Worm (Caenorhabditis elegans) whole organism, L4 larva: ENCODE data around the gene ssna-1.

ENCODE experiments used
- F26F4.8 ChIP-seq: fragments of 200-800 bp; sonication (Bioruptor generic); conservative IDR thresholded peaks from 2 replicates; pipeline ENCODE4 v1.3.6; 2022; ENCODE audit warnings: missing genetic modification characterization, missing compliant biosample characterization
- T26A8.4 ChIP-seq: fragments of 200-800 bp; sonication (Bioruptor generic); IDR thresholded peaks from 2 replicates; pipeline ENCODE4 v1.3.6; 2022; ENCODE audit warnings: missing genetic modification characterization, missing compliant biosample characterization
- ZK546.5 ChIP-seq, 2 experiments: sonication (generic microtip); optimal IDR thresholded peaks; 2 replicates each; lab custom pipeline; 2017; ENCODE audit warnings: missing biosample characterization in 2 of 2, missing genetic modification characterization in 2 of 2
- arid-1 ChIP-seq: fragments of 200-800 bp; sonication (Bioruptor generic); conservative IDR thresholded peaks from 2 replicates; pipeline ENCODE4 v1.3.6; 2022; ENCODE audit warnings: missing genetic modification reagents, missing genetic modification characterization, missing compliant biosample characterization
- attf-4 ChIP-seq: sonication (generic microtip); optimal IDR thresholded peaks from 3 replicates; lab custom pipeline; 2017; ENCODE audit warnings: missing biosample characterization, missing genetic modification characterization
- ceh-20 ChIP-seq: fragments of 200-800 bp; sonication (Bioruptor generic); IDR thresholded peaks from 2 replicates; pipeline ENCODE4 v1.3.6; 2022; ENCODE audit warnings: missing genetic modification reagents, missing genetic modification characterization, missing compliant biosample characterization
- ceh-28 ChIP-seq: fragments of 150-350 bp; optimal IDR thresholded peaks from 2 replicates; lab custom pipeline; 2014; ENCODE audit warnings: missing biosample characterization, missing genetic modification reagents, missing genetic modification characterization
- ceh-32 ChIP-seq: sonication (generic microtip); optimal IDR thresholded peaks from 2 replicates; lab custom pipeline; 2016; ENCODE audit warnings: mild to moderate bottlenecking, missing genetic modification characterization, missing compliant biosample characterization; ENCODE audit not compliant: poor library complexity
- ces-1 ChIP-seq: fragments of 150-350 bp; sonication (generic microtip); optimal IDR thresholded peaks from 4 replicates; lab custom pipeline; 2014; ENCODE audit warnings: missing biosample characterization, missing genetic modification reagents, missing genetic modification characterization
- cey-2 ChIP-seq: sonication (generic microtip); optimal IDR thresholded peaks from 3 replicates; lab custom pipeline; 2017; ENCODE audit warnings: missing genetic modification characterization, mild to moderate bottlenecking, missing compliant biosample characterization, antibody characterized with exemption, borderline replicate concordance; ENCODE audit not compliant: insufficient read depth
- ctbp-1 ChIP-seq: fragments of 200-800 bp; sonication (Bioruptor generic); IDR thresholded peaks from 2 replicates; pipeline ENCODE4 v1.3.6; 2022; ENCODE audit warnings: missing genetic modification reagents, missing genetic modification characterization, missing compliant biosample characterization
- daf-8 ChIP-seq: fragments of 200-800 bp; sonication (Bioruptor generic); IDR thresholded peaks from 2 replicates; pipeline ENCODE4 v1.3.6; 2022; ENCODE audit warnings: missing genetic modification characterization, missing compliant biosample characterization
- dmd-6 ChIP-seq: fragments of 200-800 bp; sonication (Bioruptor generic); IDR thresholded peaks from 2 replicates; pipeline ENCODE4 v1.3.6; 2022; ENCODE audit warnings: missing genetic modification reagents, missing genetic modification characterization, missing compliant biosample characterization
- dmd-8 ChIP-seq: fragments of 200-800 bp; sonication (Bioruptor generic); IDR thresholded peaks from 2 replicates; pipeline ENCODE4 v1.3.6; 2022; ENCODE audit warnings: missing genetic modification characterization, missing compliant biosample characterization
- dpl-1 ChIP-seq: fragments of 150-350 bp; optimal IDR thresholded peaks from 2 replicates; lab custom pipeline; 2014; ENCODE audit warnings: missing biosample characterization, missing genetic modification reagents, missing genetic modification characterization
- duxl-1 ChIP-seq: sonication (generic microtip); optimal IDR thresholded peaks from 2 replicates; lab custom pipeline; 2016; ENCODE audit warnings: mild to moderate bottlenecking, missing genetic modification characterization, moderate library complexity, missing compliant biosample characterization; ENCODE audit not compliant: poor library complexity
- dve-1 ChIP-seq: sonication (generic microtip); optimal IDR thresholded peaks from 2 replicates; lab custom pipeline; 2017; ENCODE audit warnings: antibody characterized with exemption, mild to moderate bottlenecking, missing genetic modification characterization, missing compliant biosample characterization; ENCODE audit not compliant: insufficient read depth
- egl-43 ChIP-seq: fragments of 200-800 bp; sonication (Bioruptor generic); IDR thresholded peaks from 2 replicates; pipeline ENCODE4 v1.3.6; 2022; ENCODE audit warnings: missing genetic modification reagents, missing genetic modification characterization, missing compliant biosample characterization
- fkh-10 ChIP-seq: fragments of 150-350 bp; optimal IDR thresholded peaks from 2 replicates; lab custom pipeline; 2014; ENCODE audit warnings: missing biosample characterization, missing genetic modification reagents, missing genetic modification characterization
- hif-1 ChIP-seq, 2 experiments: sonication (generic microtip); optimal IDR thresholded peaks; 2 replicates each; lab custom pipeline; 2016 to 2017; ENCODE audit warnings: missing compliant biosample characterization in 2 of 2, missing genetic modification characterization in 2 of 2, missing genetic modification reagents in 2 of 2, missing genotype in 2 of 2, mild to moderate bottlenecking in 1 of 2
- hlh-11 ChIP-seq: fragments of 200-800 bp; sonication (Bioruptor generic); optimal IDR thresholded peaks from 2 replicates; lab custom pipeline; 2018; ENCODE audit warnings: mild to moderate bottlenecking, missing genetic modification characterization, missing compliant biosample characterization
- hlh-30 ChIP-seq: sonication (generic microtip); optimal IDR thresholded peaks from 2 replicates; lab custom pipeline; 2017; ENCODE audit warnings: antibody characterized with exemption, mild to moderate bottlenecking, missing genetic modification characterization, missing compliant biosample characterization; ENCODE audit not compliant: insufficient read depth
- hmg-1.1 ChIP-seq: fragments of 200-800 bp; sonication (Bioruptor generic); IDR thresholded peaks from 2 replicates; pipeline ENCODE4 v1.3.6; 2022; ENCODE audit warnings: missing genetic modification reagents, missing genetic modification characterization, missing compliant biosample characterization
- lin-1 ChIP-seq: fragments of 200-800 bp; sonication (Bioruptor generic); IDR thresholded peaks from 2 replicates; pipeline ENCODE4 v1.3.6; 2022; ENCODE audit warnings: missing genetic modification reagents, missing genetic modification characterization, missing compliant biosample characterization
- lin-13 ChIP-seq: fragments of 150-350 bp; optimal IDR thresholded peaks from 2 replicates; lab custom pipeline; 2014; ENCODE audit warnings: missing biosample characterization, missing genetic modification reagents, missing genetic modification characterization
- lin-29 ChIP-seq: fragments of 200-800 bp; sonication (Bioruptor generic); IDR thresholded peaks from 2 replicates; pipeline ENCODE4 v1.3.6; 2022; ENCODE audit warnings: missing genetic modification reagents, missing genetic modification characterization, missing compliant biosample characterization
- madf-5 ChIP-seq, 2 experiments: fragments of 200-800 bp; sonication (Bioruptor generic); IDR thresholded peaks; 2 replicates each; pipeline ENCODE4 v1.3.6; 2022; ENCODE audit warnings: missing compliant biosample characterization in 2 of 2, missing genetic modification characterization in 2 of 2
- madf-9 ChIP-seq: fragments of 200-800 bp; sonication (Bioruptor generic); conservative IDR thresholded peaks from 2 replicates; pipeline ENCODE4 v1.3.6; 2022; ENCODE audit warnings: missing genetic modification reagents, missing genetic modification characterization, missing compliant biosample characterization
- mdl-1 ChIP-seq, 2 experiments: fragments of 150-350 bp in 1 of 2; sonication (generic microtip) in 1 of 2; optimal IDR thresholded peaks; 2 replicates each; lab custom pipeline; 2014 to 2017; ENCODE audit warnings: missing biosample characterization in 2 of 2, missing genetic modification characterization in 2 of 2
- mdt-29 ChIP-seq: fragments of 200-800 bp; sonication (Bioruptor generic); IDR thresholded peaks from 2 replicates; pipeline ENCODE4 v1.3.6; 2022; ENCODE audit warnings: missing genetic modification reagents, missing genetic modification characterization, missing compliant biosample characterization
- mxl-3 ChIP-seq: fragments of 200-800 bp; sonication (Bioruptor generic); optimal IDR thresholded peaks from 2 replicates; lab custom pipeline; 2018; ENCODE audit warnings: mild to moderate bottlenecking, missing genetic modification characterization, missing compliant biosample characterization
- nhr-10 ChIP-seq: fragments of 150-350 bp; optimal IDR thresholded peaks from 2 replicates; lab custom pipeline; 2014; ENCODE audit warnings: missing biosample characterization, missing genetic modification characterization
- nhr-111 ChIP-seq: fragments of 200-800 bp; sonication (Bioruptor generic); optimal IDR thresholded peaks from 2 replicates; lab custom pipeline; 2018; ENCODE audit warnings: mild to moderate bottlenecking, missing genetic modification characterization, missing compliant biosample characterization
- nhr-25 ChIP-seq: sonication (generic microtip); optimal IDR thresholded peaks from 2 replicates; lab custom pipeline; 2017; ENCODE audit warnings: missing genetic modification characterization, mild to moderate bottlenecking, missing compliant biosample characterization, antibody characterized with exemption, moderate library complexity, borderline replicate concordance; ENCODE audit not compliant: insufficient read depth
- nhr-28 ChIP-seq: fragments of 150-350 bp; optimal IDR thresholded peaks from 2 replicates; lab custom pipeline; 2014; ENCODE audit warnings: missing biosample characterization, missing genetic modification characterization
- nhr-42 ChIP-seq: fragments of 200-800 bp; sonication (Bioruptor generic); IDR thresholded peaks from 2 replicates; pipeline ENCODE4 v1.3.6; 2022; ENCODE audit warnings: missing genetic modification characterization, missing compliant biosample characterization
- nhr-48 ChIP-seq: sonication (generic microtip); optimal IDR thresholded peaks from 2 replicates; lab custom pipeline; 2016; ENCODE audit warnings: mild to moderate bottlenecking, missing genetic modification characterization, missing compliant biosample characterization
- nhr-6 ChIP-seq: fragments of 150-350 bp; optimal IDR thresholded peaks from 2 replicates; lab custom pipeline; 2014; ENCODE audit warnings: missing biosample characterization, missing genetic modification characterization
- nhr-77 ChIP-seq: fragments of 150-350 bp; optimal IDR thresholded peaks from 2 replicates; lab custom pipeline; 2014; ENCODE audit warnings: missing biosample characterization, missing genetic modification characterization
- php-3 ChIP-seq: fragments of 200-800 bp; sonication (Bioruptor generic); IDR thresholded peaks from 2 replicates; pipeline ENCODE4 v1.3.6; 2022; ENCODE audit warnings: missing genetic modification reagents, missing genetic modification characterization, missing compliant biosample characterization
- pqm-1 ChIP-seq: sonication (generic microtip); optimal IDR thresholded peaks from 2 replicates; lab custom pipeline; 2017; ENCODE audit warnings: missing biosample characterization, missing genetic modification characterization
- rbr-2 ChIP-seq: sonication (generic microtip); optimal IDR thresholded peaks from 2 replicates; lab custom pipeline; 2016; ENCODE audit warnings: missing genotype, missing genetic modification characterization, missing compliant biosample characterization
- saeg-2 ChIP-seq: fragments of 200-800 bp; sonication (Bioruptor generic); IDR thresholded peaks from 2 replicates; pipeline ENCODE4 v1.3.6; 2022; ENCODE audit warnings: missing genetic modification reagents, missing genetic modification characterization, missing compliant biosample characterization
- set-16 ChIP-seq: fragments of 200-800 bp; sonication (Bioruptor generic); IDR thresholded peaks from 2 replicates; pipeline ENCODE4 v1.3.6; 2022; ENCODE audit warnings: missing genetic modification reagents, missing genetic modification characterization, missing compliant biosample characterization
- snpc-1.2 ChIP-seq: fragments of 200-800 bp; sonication (Bioruptor generic); IDR thresholded peaks from 2 replicates; pipeline ENCODE4 v1.3.6; 2022; ENCODE audit warnings: missing genetic modification reagents, missing genetic modification characterization, missing compliant biosample characterization
- tag-97 ChIP-seq: fragments of 200-800 bp; sonication (Bioruptor generic); IDR thresholded peaks from 2 replicates; pipeline ENCODE4 v1.3.6; 2022; ENCODE audit warnings: missing genetic modification characterization, missing compliant biosample characterization
- tra-1 ChIP-seq: fragments of 200-800 bp; sonication (Bioruptor generic); IDR thresholded peaks from 2 replicates; pipeline ENCODE4 v1.3.6; 2022; ENCODE audit warnings: missing genetic modification reagents, missing genetic modification characterization, missing compliant biosample characterization
- unc-130 ChIP-seq: sonication (generic microtip); optimal IDR thresholded peaks from 2 replicates; lab custom pipeline; 2016; ENCODE audit warnings: missing genetic modification reagents, missing genetic modification characterization, missing compliant biosample characterization
- unc-39 ChIP-seq: sonication (generic microtip); optimal IDR thresholded peaks from 2 replicates; lab custom pipeline; 2017; ENCODE audit warnings: missing biosample characterization, missing genetic modification characterization
- zfp-2 ChIP-seq: sonication (generic microtip); optimal IDR thresholded peaks from 2 replicates; lab custom pipeline; 2016; ENCODE audit warnings: mild to moderate bottlenecking, missing genetic modification characterization, missing compliant biosample characterization
- zip-2 ChIP-seq: fragments of 150-350 bp; optimal IDR thresholded peaks from 2 replicates; lab custom pipeline; 2014; ENCODE audit warnings: missing biosample characterization, missing genetic modification characterization

Gene ssna-1

DNA sequence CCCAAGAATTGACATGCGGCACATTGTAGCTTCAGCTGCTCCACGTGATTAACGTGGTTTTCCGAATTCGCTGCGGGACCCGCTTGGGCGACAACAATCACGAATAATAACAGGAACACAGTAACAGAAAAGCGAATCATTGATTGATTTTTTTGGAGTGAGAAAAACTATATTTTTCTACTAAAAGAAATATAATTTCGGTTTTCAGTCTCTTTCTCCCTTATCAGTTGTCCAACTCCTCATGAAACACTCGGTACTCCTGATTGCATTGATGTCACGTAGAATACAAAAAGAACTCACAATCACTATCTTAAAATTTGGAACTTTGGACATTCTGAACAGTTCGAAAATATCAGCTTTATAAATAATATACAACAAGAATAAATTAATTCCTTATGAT lies 41.0 kb downstream of the ssna-1 start, which contains the start of gene Y66H1A.5:
TSS of gene Y66H1A.5 (minus strand) at position 265 of the 400 bp plus-strand sequence.
- no peak for TF ChIP-seq daf-8 (GFP tag; lab: Robert Waterston, UW)
- no peak for TF ChIP-seq dmd-8 (GFP tag; lab: Robert Waterston, UW)
- peak; percentile 31; the same call in 1 of the 2 replicates for TF ChIP-seq dmd-6 (GFP tag; lab: Robert Waterston, UW)
- TF ChIP-seq unc-130 (GFP tag; lab: Kevin White, UChicago) = no peak
- TF ChIP-seq rbr-2 = no peak
- TF ChIP-seq zfp-2 (tag; lab: Kevin White, UChicago) = no peak
- no peak for TF ChIP-seq mxl-3 (GFP tag; lab: Kevin White, UChicago)
- no peak for TF ChIP-seq mdl-1 (tag; optimal IDR thresholded peaks at IDR 0.05; lab: Kevin White, UChicago)
- peak in 1 of 2 experiments; percentile 60 for TF ChIP-seq hif-1 (tag; optimal IDR thresholded peaks at IDR 0.05; lab: Kevin White, UChicago)
- no peak for TF ChIP-seq ces-1 (GFP tag; lab: Kevin White, UChicago)
- no peak for TF ChIP-seq duxl-1 (tag; lab: Kevin White, UChicago)
- TF ChIP-seq hmg-1.1 = no peak
- TF ChIP-seq pqm-1 (tag; lab: Kevin White, UChicago) = peak; percentile 74
- peak; percentile 94 for TF ChIP-seq nhr-28 (tag; lab: Kevin White, UChicago)
- TF ChIP-seq nhr-77 (tag; lab: Kevin White, UChicago) = peak; percentile 89
- no peak for TF ChIP-seq T26A8.4 (GFP tag; lab: Robert Waterston, UW)
- no peak for TF ChIP-seq dpl-1 (GFP tag; lab: Kevin White, UChicago)
- no peak for TF ChIP-seq lin-29 (GFP tag; lab: Robert Waterston, UW)
- TF ChIP-seq ctbp-1 = no peak
- TF ChIP-seq hlh-11 (tag; lab: Kevin White, UChicago) = peak; percentile 29
- no peak for TF ChIP-seq cey-2 (tag; lab: Kevin White, UChicago)
- no peak for TF ChIP-seq nhr-6
- TF ChIP-seq php-3 = no peak
- no peak for TF ChIP-seq nhr-42 (GFP tag; lab: Robert Waterston, UW)
- no peak for TF ChIP-seq ceh-28 (tag; lab: Kevin White, UChicago)
- TF ChIP-seq nhr-25 = no peak
- peak; percentile 66 for TF ChIP-seq dve-1 (tag; lab: Kevin White, UChicago)
- TF ChIP-seq tag-97 (GFP tag; lab: Robert Waterston, UW) = no peak
- no peak for TF ChIP-seq lin-13
- no peak for TF ChIP-seq unc-39 (tag; lab: Kevin White, UChicago)
- no peak for TF ChIP-seq madf-5 (GFP tag; IDR thresholded peaks at IDR 0.05; lab: Robert Waterston, UW)
- TF ChIP-seq nhr-10 (tag; lab: Kevin White, UChicago) = peak; percentile 41
- no peak for TF ChIP-seq snpc-1.2
- TF ChIP-seq arid-1 (GFP tag; lab: Robert Waterston, UW) = no peak
- TF ChIP-seq ceh-20 (GFP tag; lab: Robert Waterston, UW) = no peak
- TF ChIP-seq attf-4 = no peak
- TF ChIP-seq tra-1 = no peak
- TF ChIP-seq egl-43 (GFP tag; lab: Robert Waterston, UW) = no peak
- no peak for TF ChIP-seq mdt-29 (GFP tag; lab: Robert Waterston, UW)
- no peak for TF ChIP-seq F26F4.8 (GFP tag; lab: Robert Waterston, UW)
- TF ChIP-seq saeg-2 (GFP tag; lab: Robert Waterston, UW) = no peak
- TF ChIP-seq fkh-10 (GFP tag; lab: Kevin White, UChicago) = no peak
- no peak for TF ChIP-seq nhr-111
- no peak for TF ChIP-seq ceh-32
- TF ChIP-seq ZK546.5 (tag; optimal IDR thresholded peaks at IDR 0.05; lab: Kevin White, UChicago) = no peak
- no peak for TF ChIP-seq zip-2
- TF ChIP-seq set-16 (GFP tag; lab: Robert Waterston, UW) = no peak
- TF ChIP-seq hlh-30 = peak; percentile 5
- no peak for TF ChIP-seq lin-1 (GFP tag; lab: Robert Waterston, UW)
- TF ChIP-seq nhr-48 (tag; lab: Kevin White, UChicago) = no peak
- TF ChIP-seq madf-9 (GFP tag; lab: Robert Waterston, UW) = no peak
